Fruit fly (Drosophila melanogaster) whole organism, embryonic: Measurements from ENCODE around the gene CG3795.

Experiments used
- CG1024 ChIP-seq: fragments of 200-800 bp; sonication (Bioruptor generic); IDR thresholded peaks from 2 replicates; pipeline ENCODE4 v1.3.6; 2022; ENCODE audit warnings: missing biosample characterization, missing genetic modification characterization
- CG10274 ChIP-seq: fragments of 200-800 bp; sonication (Bioruptor generic); optimal IDR thresholded peaks from 3 replicates; lab custom pipeline; 2017; ENCODE audit warnings: missing biosample characterization, mild to moderate bottlenecking, missing genetic modification characterization
- CG13894 ChIP-seq: fragments of 200-800 bp; sonication (Bioruptor generic); optimal IDR thresholded peaks from 3 replicates; lab custom pipeline; 2018; ENCODE audit warnings: missing biosample characterization, mild to moderate bottlenecking, missing genetic modification characterization, moderate library complexity
- CG14667 ChIP-seq: fragments of 200-800 bp; sonication (Bioruptor generic); IDR thresholded peaks from 2 replicates; pipeline ENCODE4 v1.3.6; 2022; ENCODE audit warnings: missing biosample characterization, missing genetic modification characterization
- CG16863 ChIP-seq: fragments of 200-800 bp; sonication (Bioruptor generic); optimal IDR thresholded peaks from 3 replicates; lab custom pipeline; 2016; ENCODE audit warnings: missing biosample characterization, missing genetic modification characterization
- CG1832 ChIP-seq: fragments of 200-800 bp; sonication (Bioruptor generic); optimal IDR thresholded peaks from 2 replicates; lab custom pipeline; 2017; ENCODE audit warnings: missing biosample characterization, mild to moderate bottlenecking, missing genetic modification characterization, inconsistent platforms
- CG2712 ChIP-seq: fragments of 200-800 bp; optimal IDR thresholded peaks from 3 replicates; lab custom pipeline; 2019; ENCODE audit warnings: missing biosample characterization, mild to moderate bottlenecking, missing genetic modification characterization, moderate library complexity
- CG2889 ChIP-seq: fragments of 200-800 bp; sonication (Bioruptor generic); IDR thresholded peaks from 3 replicates; pipeline ENCODE4 v1.3.6; 2022; ENCODE audit warnings: missing biosample characterization, missing genetic modification characterization
- CG34376 ChIP-seq: fragments of 200-800 bp; sonication (Bioruptor generic); optimal IDR thresholded peaks from 2 replicates; lab custom pipeline; 2018; ENCODE audit warnings: missing biosample characterization, mild to moderate bottlenecking, missing genetic modification characterization
- CG4617 ChIP-seq: fragments of 200-800 bp; sonication (Bioruptor generic); optimal IDR thresholded peaks from 3 replicates; lab custom pipeline; 2016; ENCODE audit warnings: missing biosample characterization, missing genetic modification characterization, borderline replicate concordance
- CG5245 ChIP-seq: fragments of 200-800 bp; sonication (Bioruptor generic); optimal IDR thresholded peaks from 3 replicates; lab custom pipeline; 2016; ENCODE audit warnings: missing biosample characterization, missing genetic modification characterization
- CG6175 ChIP-seq: fragments of 200-800 bp; sonication (Bioruptor generic); IDR thresholded peaks from 3 replicates; pipeline ENCODE4 v1.3.6; 2022; ENCODE audit warnings: missing biosample characterization, missing genetic modification characterization
- CG6683 ChIP-seq: fragments of 200-800 bp; sonication (Bioruptor generic); optimal IDR thresholded peaks from 2 replicates; lab custom pipeline; 2017; ENCODE audit warnings: missing biosample characterization, mild to moderate bottlenecking, missing genetic modification characterization, missing genetic modification reagents
- CG7556 ChIP-seq: fragments of 200-800 bp; sonication (Bioruptor generic); optimal IDR thresholded peaks from 2 replicates; lab custom pipeline; 2017; ENCODE audit warnings: missing biosample characterization, mild to moderate bottlenecking, missing genetic modification characterization
- CG7928 ChIP-seq: fragments of 200-800 bp; sonication (Bioruptor generic); optimal IDR thresholded peaks from 2 replicates; lab custom pipeline; 2017; ENCODE audit warnings: missing biosample characterization, mild to moderate bottlenecking, missing genetic modification characterization
- CG9817 ChIP-seq: fragments of 200-800 bp; sonication (Bioruptor generic); optimal IDR thresholded peaks from 2 replicates; lab custom pipeline; 2018; ENCODE audit warnings: missing biosample characterization, mild to moderate bottlenecking, missing genetic modification characterization, moderate library complexity
- CG9932 ChIP-seq: fragments of 200-800 bp; sonication (Bioruptor generic); IDR thresholded peaks from 2 replicates; pipeline ENCODE4 v1.3.6; 2022; ENCODE audit warnings: missing biosample characterization, missing genetic modification characterization
- Dfd ChIP-seq, 2 experiments: fragments of >200 bp; optimal IDR thresholded peaks; 2 replicates each; lab custom pipeline; 2017; ENCODE audit warnings: missing biosample characterization in 2 of 2, missing genetic modification characterization in 2 of 2
- Dip2 ChIP-seq: fragments of 200-800 bp; sonication (Bioruptor generic); IDR thresholded peaks from 2 replicates; pipeline ENCODE4 v1.3.6; 2022; ENCODE audit warnings: missing biosample characterization, missing genetic modification characterization
- Ets65A ChIP-seq: fragments of 200-800 bp; sonication (Bioruptor generic); peaks from one replicate; lab custom pipeline; 2016; ENCODE audit warnings: missing biosample characterization, missing genetic modification characterization
- H2.0 ChIP-seq: fragments of 200-800 bp; sonication (Bioruptor generic); IDR thresholded peaks from 2 replicates; pipeline ENCODE4 v1.3.6; 2022; ENCODE audit warnings: missing biosample characterization, missing genetic modification characterization
- HmgZ ChIP-seq: fragments of 200-800 bp; sonication (Bioruptor generic); optimal IDR thresholded peaks from 2 replicates; lab custom pipeline; 2018; ENCODE audit warnings: missing biosample characterization, mild to moderate bottlenecking, missing genetic modification characterization
- Kr ChIP-seq: fragments of 200-800 bp; sonication (Bioruptor generic); optimal IDR thresholded peaks from 2 replicates; lab custom pipeline; 2017; ENCODE audit warnings: missing biosample characterization, mild to moderate bottlenecking, missing genetic modification characterization
- Myb ChIP-seq: fragments of 200-800 bp; sonication (Bioruptor generic); optimal IDR thresholded peaks from 2 replicates; lab custom pipeline; 2016; ENCODE audit warnings: missing biosample characterization, missing genetic modification characterization
- NK7.1 ChIP-seq: fragments of 200-800 bp; sonication (Bioruptor generic); optimal IDR thresholded peaks from 3 replicates; lab custom pipeline; 2016; ENCODE audit warnings: missing biosample characterization, missing genetic modification characterization
- Nf-YA ChIP-seq: fragments of 200-800 bp; sonication (Bioruptor generic); IDR thresholded peaks from 2 replicates; pipeline ENCODE4 v1.3.6; 2022; ENCODE audit warnings: missing biosample characterization, missing genetic modification characterization
- Xrp1 ChIP-seq: fragments of 200-800 bp; sonication (Bioruptor generic); IDR thresholded peaks from 2 replicates; pipeline ENCODE4 v1.3.6; 2022; ENCODE audit warnings: missing biosample characterization, missing genetic modification characterization
- ac ChIP-seq: fragments of 200-800 bp; sonication (Bioruptor generic); optimal IDR thresholded peaks from 3 replicates; lab custom pipeline; 2017; ENCODE audit warnings: missing biosample characterization, mild to moderate bottlenecking, missing genetic modification characterization
- aop ChIP-seq: fragments of 200-800 bp; sonication (Bioruptor generic); IDR thresholded peaks from 2 replicates; pipeline ENCODE4 v1.3.6; 2022; ENCODE audit warnings: missing biosample characterization, missing genetic modification characterization
- ase ChIP-seq: fragments of 200-800 bp; sonication (Bioruptor generic); IDR thresholded peaks from 3 replicates; pipeline ENCODE4 v1.3.6; 2022; ENCODE audit warnings: missing biosample characterization, missing genetic modification characterization
- ci ChIP-seq: fragments of 200-800 bp; sonication (Bioruptor generic); IDR thresholded peaks from 3 replicates; pipeline ENCODE4 v1.3.6; 2022; ENCODE audit warnings: missing biosample characterization, missing genetic modification characterization
- dan ChIP-seq: fragments of 200-800 bp; sonication (Bioruptor generic); IDR thresholded peaks from 2 replicates; pipeline ENCODE4 v1.3.6; 2022; ENCODE audit warnings: missing biosample characterization, missing genetic modification characterization
- dmrt99B ChIP-seq: fragments of 200-800 bp; sonication (Bioruptor generic); optimal IDR thresholded peaks from 2 replicates; lab custom pipeline; 2018; ENCODE audit warnings: missing biosample characterization, mild to moderate bottlenecking, missing genetic modification characterization, moderate library complexity
- grau ChIP-seq: fragments of 200-800 bp; optimal IDR thresholded peaks from 3 replicates; lab custom pipeline; 2019; ENCODE audit warnings: missing biosample characterization, mild to moderate bottlenecking, missing genetic modification characterization, moderate library complexity
- hb ChIP-seq: fragments of 200-800 bp; sonication (Bioruptor generic); IDR thresholded peaks from 3 replicates; pipeline ENCODE4 v1.3.6; 2022; ENCODE audit warnings: missing biosample characterization, missing genetic modification characterization; ENCODE audit not compliant: partially characterized antibody
- hbn ChIP-seq: fragments of 200-800 bp; sonication (Bioruptor generic); IDR thresholded peaks from 2 replicates; pipeline ENCODE4 v1.3.6; 2022; ENCODE audit warnings: missing biosample characterization, missing genetic modification characterization; ENCODE audit not compliant: partially characterized antibody
- inv ChIP-seq: fragments of 200-800 bp; sonication (Bioruptor generic); IDR thresholded peaks from 2 replicates; pipeline ENCODE4 v1.3.6; 2022; ENCODE audit warnings: missing biosample characterization, missing genetic modification characterization; ENCODE audit not compliant: partially characterized antibody
- lola ChIP-seq, 3 experiments: fragments of >200 bp in 2 of 3; fragments of 200-800 bp in 1 of 3; sonication (Bioruptor generic) in 1 of 3; optimal IDR thresholded peaks; 2 replicates each; lab custom pipeline; 2017 to 2019; ENCODE audit warnings: missing biosample characterization in 3 of 3, missing genetic modification characterization in 3 of 3, mild to moderate bottlenecking in 1 of 3, moderate library complexity in 1 of 3
- lov ChIP-seq, 2 experiments: fragments of 200-800 bp in 1 of 2; fragments of >200 bp in 1 of 2; sonication (Bioruptor generic) in 1 of 2; IDR thresholded peaks in 1 of 2; optimal IDR thresholded peaks in 1 of 2; 2 replicates in 1 of 2; 3 replicates in 1 of 2; pipeline versions ENCODE4 v1.3.6 to Lab custom; 2017 to 2022; ENCODE audit warnings: missing biosample characterization in 1 of 2, missing genetic modification characterization in 1 of 2
- mld ChIP-seq: fragments of 200-800 bp; sonication (Bioruptor generic); IDR thresholded peaks from 3 replicates; pipeline ENCODE4 v1.3.6; 2022; ENCODE audit warnings: missing biosample characterization, missing genetic modification characterization; ENCODE audit not compliant: partially characterized antibody
- p53 ChIP-seq: fragments of 200-800 bp; sonication (Bioruptor generic); optimal IDR thresholded peaks from 2 replicates; lab custom pipeline; 2016; ENCODE audit warnings: missing biosample characterization, missing genetic modification characterization
- peb ChIP-seq: fragments of 200-800 bp; sonication (Bioruptor generic); IDR thresholded peaks from 2 replicates; pipeline ENCODE4 v1.3.6; 2022; ENCODE audit warnings: missing biosample characterization, missing genetic modification characterization
- pita ChIP-seq: fragments of 200-800 bp; sonication (Bioruptor generic); optimal IDR thresholded peaks from 2 replicates; lab custom pipeline; 2017; ENCODE audit warnings: missing biosample characterization, mild to moderate bottlenecking, missing genetic modification characterization
- pum ChIP-seq: fragments of 200-800 bp; sonication (Bioruptor generic); optimal IDR thresholded peaks from 2 replicates; lab custom pipeline; 2016; ENCODE audit warnings: missing biosample characterization, missing genetic modification characterization
- schlank ChIP-seq: fragments of 200-800 bp; sonication (Bioruptor generic); optimal IDR thresholded peaks from 2 replicates; lab custom pipeline; 2018; ENCODE audit warnings: missing biosample characterization, mild to moderate bottlenecking, missing genetic modification characterization
- slbo ChIP-seq: fragments of 200-800 bp; sonication (Bioruptor generic); IDR thresholded peaks from 2 replicates; pipeline ENCODE4 v1.3.6; 2022; ENCODE audit warnings: missing biosample characterization, missing genetic modification characterization
- slou ChIP-seq: fragments of 200-800 bp; sonication (Bioruptor generic); optimal IDR thresholded peaks from 3 replicates; lab custom pipeline; 2016; ENCODE audit warnings: missing biosample characterization, missing genetic modification characterization
- vfl ChIP-seq: fragments of 200-800 bp; sonication (Bioruptor generic); optimal IDR thresholded peaks from 2 replicates; lab custom pipeline; 2016; ENCODE audit warnings: missing biosample characterization, missing genetic modification characterization
- wor ChIP-seq: fragments of 200-800 bp; sonication (Bioruptor generic); IDR thresholded peaks from 2 replicates; pipeline ENCODE4 v1.3.6; 2022; ENCODE audit warnings: missing biosample characterization, missing genetic modification characterization
- zen2 ChIP-seq: fragments of 200-800 bp; sonication (Bioruptor generic); IDR thresholded peaks from 3 replicates; pipeline ENCODE4 v1.3.6; 2022; ENCODE audit warnings: missing biosample characterization, missing genetic modification characterization; ENCODE audit not compliant: partially characterized antibody

Gene CG3795

dm6 chrX:1669214-1669613 lies 40.8 kb downstream of the CG3795 start, which contains the start of the genes CG3740 and hfw (continued):
- peak; percentile 78 for TF ChIP-seq grau (tag; lab: Kevin White, UChicago)
- TF ChIP-seq peb (GFP tag; lab: Robert Waterston, UW), result 0 out of 2 replicates have a peak, but pooled peaks have one; percentile 21
- peak; percentile 25 for TF ChIP-seq CG13894 (tag; lab: Kevin White, UChicago)
- TF ChIP-seq Xrp1 (GFP tag; lab: Robert Waterston, UW), result peak; percentile 85
- peak; percentile 37; the same call in 1 of the 2 replicates for TF ChIP-seq wor
- peak; percentile 86 for TF ChIP-seq Ets65A (GFP tag; lab: Kevin White, UChicago)
- TF ChIP-seq CG9817 (tag; lab: Kevin White, UChicago), result peak; percentile 77
- TF ChIP-seq Kr, result peak; percentile 20
- TF ChIP-seq lov (optimal IDR thresholded peaks at IDR 0.05; lab: Kevin White, UChicago), result no peak
- no peak for TF ChIP-seq lov (GFP tag; IDR thresholded peaks at IDR 0.05; lab: Robert Waterston, UW)
- peak; percentile 33 for TF ChIP-seq CG5245 (GFP tag; lab: Kevin White, UChicago)
- TF ChIP-seq dmrt99B (tag; lab: Kevin White, UChicago), result no peak
- peak; percentile 90 for TF ChIP-seq slbo
- TF ChIP-seq lola (GFP tag; optimal IDR thresholded peaks at IDR 0.05; lab: Kevin White, UChicago), result peak in 1 of 3 experiments; percentile 69
- TF ChIP-seq hb (GFP tag; lab: Robert Waterston, UW), result peak; percentile 84; the same call in 2 of the 3 replicates
- 0 out of 2 replicates have a peak, but pooled peaks have one; percentile 27 for TF ChIP-seq Nf-YA (GFP tag; lab: Robert Waterston, UW)
- peak; percentile 84 for TF ChIP-seq CG2712 (tag; lab: Kevin White, UChicago)
- TF ChIP-seq schlank, result no peak
- TF ChIP-seq hbn, result peak; percentile 88
- no peak for TF ChIP-seq CG10274 (GFP tag; lab: Kevin White, UChicago)
- TF ChIP-seq NK7.1, result no peak
- TF ChIP-seq ac (GFP tag; lab: Kevin White, UChicago), result no peak
- TF ChIP-seq CG14667 (GFP tag; lab: Robert Waterston, UW), result peak; percentile 69
- no peak for TF ChIP-seq aop
- TF ChIP-seq Myb (GFP tag; lab: Kevin White, UChicago), result no peak
- peak; percentile 40 for TF ChIP-seq p53 (GFP tag; lab: Kevin White, UChicago)
- no peak for TF ChIP-seq CG7928
- TF ChIP-seq pita (GFP tag; lab: Kevin White, UChicago), result no peak
- peak; percentile 53; the same call in 2 of the 3 replicates for TF ChIP-seq CG2889 (GFP tag; lab: Robert Waterston, UW)
- TF ChIP-seq CG6683 (GFP tag; lab: Kevin White, UChicago), result no peak
- peak; percentile 61; the same call in 1 of the 3 replicates for TF ChIP-seq ase (GFP tag; lab: Robert Waterston, UW)
- no peak for TF ChIP-seq CG7556 (GFP tag; lab: Kevin White, UChicago)
- TF ChIP-seq inv (GFP tag; lab: Robert Waterston, UW), result peak; percentile 93
- peak; percentile 67 for TF ChIP-seq H2.0 (GFP tag; lab: Robert Waterston, UW)
- 0 out of 3 replicates have a peak, but pooled peaks have one; percentile 35 for TF ChIP-seq CG6175 (GFP tag; lab: Robert Waterston, UW)
- no peak for TF ChIP-seq CG34376
- no peak for TF ChIP-seq CG16863 (GFP tag; lab: Kevin White, UChicago)
- TF ChIP-seq CG1832, result no peak
- peak; percentile 52; the same call in 1 of the 3 replicates for TF ChIP-seq mld (GFP tag; lab: Robert Waterston, UW)
- TF ChIP-seq dan, result no peak
- TF ChIP-seq zen2 (GFP tag; lab: Robert Waterston, UW), result peak; percentile 72; the same call in 1 of the 3 replicates
- TF ChIP-seq Dfd (GFP tag; optimal IDR thresholded peaks at IDR 0.05; lab: Kevin White, UChicago), result no peak
- peak; percentile 2 for TF ChIP-seq pum (GFP tag; lab: Kevin White, UChicago)
- peak; percentile 73 for TF ChIP-seq ci
- peak; percentile 71 for TF ChIP-seq HmgZ (tag; lab: Kevin White, UChicago)
- TF ChIP-seq vfl (GFP tag; lab: Kevin White, UChicago), result no peak
- TF ChIP-seq CG4617 (GFP tag; lab: Kevin White, UChicago), result peak; percentile 8
- TF ChIP-seq slou, result peak; percentile 54
- TF ChIP-seq CG9932 (GFP tag; lab: Robert Waterston, UW), result peak; percentile 89
- peak; percentile 33; the same call in 1 of the 2 replicates for TF ChIP-seq CG1024
- TF ChIP-seq Dip2, result no peak
